Worm (Caenorhabditis elegans) whole organism, L2 larva: ENCODE results near the gene argk-1.

ENCODE experiments used
- ama-1 ChIP-seq: fragments of 150-350 bp; optimal IDR thresholded peaks from 2 replicates; lab custom pipeline; 2018; ENCODE audit warnings: inconsistent platforms
- elt-3 ChIP-seq: sonication (generic microtip); optimal IDR thresholded peaks from 2 replicates; lab custom pipeline; 2017; ENCODE audit warnings: missing biosample characterization, missing genetic modification characterization
- nhr-21 ChIP-seq: fragments of 150-350 bp; optimal IDR thresholded peaks from 2 replicates; lab custom pipeline; 2014; ENCODE audit warnings: missing biosample characterization, missing genetic modification characterization
- unc-39 ChIP-seq: fragments of 150-350 bp; optimal IDR thresholded peaks from 2 replicates; lab custom pipeline; 2014; ENCODE audit warnings: missing biosample characterization, missing genetic modification characterization

DNA sequence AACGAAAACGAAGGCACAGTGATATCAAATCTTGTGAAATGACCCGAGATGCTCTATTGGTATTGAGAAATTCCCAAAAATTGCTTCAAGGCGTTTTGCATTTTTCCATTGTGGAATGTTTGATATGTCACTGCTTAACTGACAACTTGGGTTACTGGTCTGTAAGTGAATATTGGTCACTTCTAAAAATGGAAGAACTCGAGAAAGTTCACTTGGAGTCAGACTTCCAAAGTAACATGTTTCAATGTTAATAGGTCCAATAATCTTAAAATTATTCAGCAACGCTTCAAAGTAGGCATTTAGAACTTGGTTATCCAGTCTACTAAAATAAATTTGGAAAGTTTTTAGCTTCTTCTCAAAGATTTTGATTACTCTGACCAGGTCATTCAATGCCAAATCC, 29.0 kb downstream of the argk-1 start, which contains the start of gene fbxa-144:
- no peak for TF ChIP-seq unc-39 (tag; lab: Kevin White, UChicago)
- TF ChIP-seq nhr-21 (tag; lab: Kevin White, UChicago) = no peak
- no peak for TF ChIP-seq ama-1 (lab: Kevin White, UChicago)
- no peak for TF ChIP-seq elt-3 (tag; lab: Kevin White, UChicago)
